Fruit fly (Drosophila melanogaster) Kc167 (cell line): Measurements from ENCODE around the gene robl62A.

ENCODE experiments used
- Sin3A ChIP-seq: fragments of >200 bp; optimal IDR thresholded peaks from 2 replicates; lab custom pipeline; 2018; ENCODE audit warnings: missing external identifiers
- h ChIP-seq: fragments of >200 bp; optimal IDR thresholded peaks from 3 replicates; lab custom pipeline; 2018; ENCODE audit warnings: missing external identifiers
- insv ChIP-seq: fragments of >200 bp; optimal IDR thresholded peaks from 3 replicates; lab custom pipeline; 2018; ENCODE audit warnings: missing external identifiers
- ttk ChIP-seq: sonication (Bioruptor generic); optimal IDR thresholded peaks from 2 replicates; lab custom pipeline; 2017; ENCODE audit warnings: missing external identifiers

DNA sequence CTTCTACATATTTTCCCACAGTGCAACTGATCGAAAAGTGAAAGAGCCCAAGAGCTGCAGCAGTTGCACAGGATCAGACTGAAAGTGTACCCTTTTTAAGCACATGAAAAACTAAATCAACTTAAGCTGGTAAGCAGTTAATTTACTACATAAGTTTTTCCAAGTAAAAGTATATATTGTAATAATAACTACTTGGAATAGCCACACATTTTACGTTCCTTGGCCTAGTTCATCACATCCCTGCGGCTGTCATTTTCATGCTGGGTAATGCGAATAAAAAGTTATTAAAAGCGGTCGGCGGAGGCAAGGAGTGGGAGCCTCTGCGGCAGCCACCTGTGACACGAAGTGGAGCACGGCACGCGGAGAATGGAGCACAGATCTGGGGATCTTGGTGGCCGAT is 26.5 kb upstream of the robl62A start:
- TF ChIP-seq insv (lab: Kevin White, UChicago) (no peak), ttk (lab: Kevin White, UChicago) (no peak), h (lab: Kevin White, UChicago) (no peak), Sin3A (lab: Kevin White, UChicago) (no peak)
